Worm (Caenorhabditis elegans): ENCODE results near the gene H38K22.7.

The H38K22.7 gene

ce11 chrIII:4281955-4282618 lies 39.4 kb upstream of the H38K22.7 start:
- TF ChIP-seq hmg-4 (GFP tag; optimal IDR thresholded peaks at IDR 0.05) (peak; percentile 89), sea-1 (GFP tag; conservative IDR thresholded peaks at IDR 0.05) (peak; percentile 32; the same call in 1 of the 2 replicates), ceh-13 (GFP tag; optimal IDR thresholded peaks at IDR 0.05) (peak; percentile 18), aly-1 (tag; optimal IDR thresholded peaks at IDR 0.05) (peak; percentile 59), tbx-37 (GFP tag; conservative IDR thresholded peaks at IDR 0.05) (no peak), hnd-1 (tag; optimal IDR thresholded peaks at IDR 0.05) (no peak), F13C5.2 (tag; optimal IDR thresholded peaks at IDR 0.05) (peak; percentile 80), ets-7 (tag; optimal IDR thresholded peaks at IDR 0.05) (peak; percentile 47), flt-1 (GFP tag; IDR thresholded peaks at IDR 0.05) (0 out of 2 replicates have a peak, but pooled peaks have one; percentile 27)

- TF ChIP-seq hmg-4 (GFP tag; optimal IDR thresholded peaks at IDR 0.05) (no peak), hmbx-1 (tag; optimal IDR thresholded peaks at IDR 0.05) (no peak), sea-1 (GFP tag; conservative IDR thresholded peaks at IDR 0.05) (no peak), tra-4 (tag; optimal IDR thresholded peaks at IDR 0.05) (no peak), ceh-13 (GFP tag; optimal IDR thresholded peaks at IDR 0.05) (no peak)
Measured at ce11 chrIII:4283175-4283574, 38.3 kb upstream of the H38K22.7 start.

ce11 chrIII:4284732-4285165 lies 36.8 kb upstream of the H38K22.7 start:
- TF ChIP-seq B0310.2 (tag; optimal IDR thresholded peaks at IDR 0.05) = no peak

ce11 chrIII:4287379-4287778 lies 34.1 kb upstream of the H38K22.7 start, which contains the start of gene R10E4.3:
TSS of gene R10E4.3 (minus strand) at chrIII:4287479.
- TF ChIP-seq F13C5.2 (tag; optimal IDR thresholded peaks at IDR 0.05) (no peak), flt-1 (GFP tag; IDR thresholded peaks at IDR 0.05) (no peak), tbx-37 (GFP tag; conservative IDR thresholded peaks at IDR 0.05) (no peak), ceh-13 (GFP tag; optimal IDR thresholded peaks at IDR 0.05) (no peak), hmbx-1 (tag; optimal IDR thresholded peaks at IDR 0.05) (no peak), scrt-1 (GFP tag; IDR thresholded peaks at IDR 0.05) (no peak), aly-1 (tag; optimal IDR thresholded peaks at IDR 0.05) (no peak), ceh-36 (tag; optimal IDR thresholded peaks at IDR 0.05) (no peak), tra-4 (tag; optimal IDR thresholded peaks at IDR 0.05) (no peak), ets-7 (tag; optimal IDR thresholded peaks at IDR 0.05) (no peak), pes-1 (GFP tag; IDR thresholded peaks at IDR 0.05) (no peak), B0310.2 (tag; optimal IDR thresholded peaks at IDR 0.05) (no peak), hnd-1 (tag; optimal IDR thresholded peaks at IDR 0.05) (no peak)

- TF ChIP-seq tbx-37 (GFP tag; conservative IDR thresholded peaks at IDR 0.05) (no peak), flt-1 (GFP tag; IDR thresholded peaks at IDR 0.05) (no peak), scrt-1 (GFP tag; IDR thresholded peaks at IDR 0.05) (no peak), hnd-1 (tag; optimal IDR thresholded peaks at IDR 0.05) (no peak), ceh-36 (tag; optimal IDR thresholded peaks at IDR 0.05) (no peak), F13C5.2 (tag; optimal IDR thresholded peaks at IDR 0.05) (no peak), B0310.2 (tag; optimal IDR thresholded peaks at IDR 0.05) (no peak), ets-7 (tag; optimal IDR thresholded peaks at IDR 0.05) (no peak), tra-4 (tag; optimal IDR thresholded peaks at IDR 0.05) (no peak), pes-1 (GFP tag; IDR thresholded peaks at IDR 0.05) (no peak), tbx-11 (GFP tag; IDR thresholded peaks at IDR 0.05) (no peak), ceh-13 (GFP tag; optimal IDR thresholded peaks at IDR 0.05) (no peak), aly-1 (tag; optimal IDR thresholded peaks at IDR 0.05) (no peak), hmg-4 (GFP tag; optimal IDR thresholded peaks at IDR 0.05) (no peak), sea-1 (GFP tag; conservative IDR thresholded peaks at IDR 0.05) (no peak), ama-1 (optimal IDR thresholded peaks at IDR 0.05) (no peak), hmbx-1 (tag; optimal IDR thresholded peaks at IDR 0.05) (no peak)
Measured at ce11 chrIII:4289952-4290351, 31.5 kb upstream of the H38K22.7 start.

- TF ChIP-seq tbx-37 (GFP tag; conservative IDR thresholded peaks at IDR 0.05) = no peak
- no peak for TF ChIP-seq ama-1 (optimal IDR thresholded peaks at IDR 0.05)
- no peak for TF ChIP-seq ceh-13 (GFP tag; optimal IDR thresholded peaks at IDR 0.05)
- no peak for TF ChIP-seq F13C5.2 (tag; optimal IDR thresholded peaks at IDR 0.05)
- TF ChIP-seq ets-7 (tag; optimal IDR thresholded peaks at IDR 0.05) = no peak
- no peak for TF ChIP-seq ceh-36 (tag; optimal IDR thresholded peaks at IDR 0.05)
- no peak for TF ChIP-seq tbx-11 (GFP tag; IDR thresholded peaks at IDR 0.05)
- no peak for TF ChIP-seq hmbx-1 (tag; optimal IDR thresholded peaks at IDR 0.05)
- TF ChIP-seq aly-1 (tag; optimal IDR thresholded peaks at IDR 0.05) = no peak
- TF ChIP-seq hmg-4 (GFP tag; optimal IDR thresholded peaks at IDR 0.05) = no peak
- TF ChIP-seq B0310.2 (tag; optimal IDR thresholded peaks at IDR 0.05) = no peak
- no peak for TF ChIP-seq pes-1 (GFP tag; IDR thresholded peaks at IDR 0.05)
- no peak for TF ChIP-seq hnd-1 (tag; optimal IDR thresholded peaks at IDR 0.05)
- no peak for TF ChIP-seq flt-1 (GFP tag; IDR thresholded peaks at IDR 0.05)
- no peak for TF ChIP-seq scrt-1 (GFP tag; IDR thresholded peaks at IDR 0.05)
Measured at ce11 chrIII:4291216-4291691, 30.2 kb upstream of the H38K22.7 start, which contains the start of gene mcm-5. TSS of gene mcm-5 (minus strand) at chrIII:4291266.

ce11 chrIII:4293108-4293507 lies 28.4 kb upstream of the H38K22.7 start, which contains the start of gene R10E4.6:
TSS of gene R10E4.6 (plus strand) at chrIII:4293408.
- TF ChIP-seq tbx-37 (GFP tag; conservative IDR thresholded peaks at IDR 0.05) (no peak), ets-7 (tag; optimal IDR thresholded peaks at IDR 0.05) (no peak), sea-1 (GFP tag; conservative IDR thresholded peaks at IDR 0.05) (no peak), tra-4 (tag; optimal IDR thresholded peaks at IDR 0.05) (no peak), flt-1 (GFP tag; IDR thresholded peaks at IDR 0.05) (no peak), aly-1 (tag; optimal IDR thresholded peaks at IDR 0.05) (no peak)

All from whole organism, early embryonic.